Worm (Caenorhabditis elegans) whole organism, L2 larva: ENCODE data around the gene srg-6.

Experiments
- C34F6.9 ChIP-seq: fragments of 150-350 bp; optimal IDR thresholded peaks from 2 replicates; lab custom pipeline; 2014; ENCODE audit warnings: missing biosample characterization, missing genetic modification characterization
- F13H6.1 ChIP-seq: sonication (generic microtip); optimal IDR thresholded peaks from 2 replicates; lab custom pipeline; 2016; ENCODE audit warnings: missing genetic modification characterization, missing compliant biosample characterization
- R02D3.7 ChIP-seq: fragments of 150-350 bp; optimal IDR thresholded peaks from 2 replicates; lab custom pipeline; 2014; ENCODE audit warnings: missing biosample characterization, missing genetic modification characterization
- Y55F3AM.14 ChIP-seq: fragments of 200-800 bp; sonication (Bioruptor generic); optimal IDR thresholded peaks from 2 replicates; lab custom pipeline; 2018; ENCODE audit warnings: mild to moderate bottlenecking, missing genetic modification characterization, missing compliant biosample characterization
- ZK546.5 ChIP-seq: sonication (generic microtip); optimal IDR thresholded peaks from 2 replicates; lab custom pipeline; 2017; ENCODE audit warnings: missing biosample characterization, missing genetic modification characterization
- alr-1 ChIP-seq: fragments of 150-350 bp; optimal IDR thresholded peaks from 2 replicates; lab custom pipeline; 2014; ENCODE audit warnings: missing biosample characterization, missing genetic modification characterization
- aly-2 ChIP-seq: fragments of 150-350 bp; optimal IDR thresholded peaks from 2 replicates; lab custom pipeline; 2014; ENCODE audit warnings: missing biosample characterization, missing genetic modification characterization
- ama-1 ChIP-seq: fragments of 150-350 bp; optimal IDR thresholded peaks from 2 replicates; lab custom pipeline; 2018; ENCODE audit warnings: inconsistent platforms
- blmp-1 ChIP-seq: sonication (generic microtip); optimal IDR thresholded peaks from 2 replicates; lab custom pipeline; 2017; ENCODE audit warnings: missing genetic modification characterization, mild to moderate bottlenecking, missing compliant biosample characterization, antibody characterized with exemption, moderate library complexity; ENCODE audit not compliant: insufficient read depth
- ceh-16 ChIP-seq: fragments of 150-350 bp; optimal IDR thresholded peaks from 2 replicates; lab custom pipeline; 2014; ENCODE audit warnings: missing biosample characterization, missing genetic modification characterization
- ceh-82 ChIP-seq: fragments of 150-350 bp; optimal IDR thresholded peaks from 2 replicates; lab custom pipeline; 2014; ENCODE audit warnings: missing biosample characterization, missing genetic modification characterization
- crh-2 ChIP-seq: sonication (generic microtip); optimal IDR thresholded peaks from 2 replicates; lab custom pipeline; 2017; ENCODE audit warnings: missing biosample characterization, missing genetic modification characterization
- dmd-4 ChIP-seq: sonication (generic microtip); optimal IDR thresholded peaks from 2 replicates; lab custom pipeline; 2017; ENCODE audit warnings: missing biosample characterization, missing genetic modification characterization
- egl-27 ChIP-seq: sonication (generic microtip); optimal IDR thresholded peaks from 3 replicates; lab custom pipeline; 2017; ENCODE audit warnings: missing biosample characterization, missing genetic modification reagents, missing genetic modification characterization
- elt-1 ChIP-seq: fragments of 150-350 bp; optimal IDR thresholded peaks from 2 replicates; lab custom pipeline; 2014; ENCODE audit warnings: missing biosample characterization, missing genetic modification characterization
- elt-3 ChIP-seq: sonication (generic microtip); optimal IDR thresholded peaks from 2 replicates; lab custom pipeline; 2017; ENCODE audit warnings: missing biosample characterization, missing genetic modification characterization
- fos-1 ChIP-seq: fragments of 150-350 bp; optimal IDR thresholded peaks from 2 replicates; lab custom pipeline; 2014; ENCODE audit warnings: missing biosample characterization, missing genetic modification characterization
- gmeb-1 ChIP-seq: fragments of 150-350 bp; optimal IDR thresholded peaks from 2 replicates; lab custom pipeline; 2014; ENCODE audit warnings: missing biosample characterization, missing genetic modification characterization
- lin-11 ChIP-seq: fragments of 150-350 bp; sonication (generic microtip); optimal IDR thresholded peaks from 2 replicates; lab custom pipeline; 2014; ENCODE audit warnings: missing biosample characterization, missing genetic modification characterization, inconsistent platforms, mixed read lengths
- lin-13 ChIP-seq: fragments of 150-350 bp; optimal IDR thresholded peaks from 2 replicates; lab custom pipeline; 2014; ENCODE audit warnings: missing biosample characterization, missing genetic modification reagents, missing genetic modification characterization
- lin-39 ChIP-seq: fragments of 150-350 bp; optimal IDR thresholded peaks from 2 replicates; lab custom pipeline; 2014; ENCODE audit warnings: missing biosample characterization, missing genetic modification reagents, missing genetic modification characterization
- lsy-2 ChIP-seq, 2 experiments: fragments of 150-350 bp in 1 of 2; sonication (generic microtip) in 1 of 2; optimal IDR thresholded peaks; 2 replicates each; lab custom pipeline; 2014 to 2017; ENCODE audit warnings: missing biosample characterization in 2 of 2, missing genetic modification characterization in 2 of 2
- mab-5 ChIP-seq: fragments of 150-350 bp; optimal IDR thresholded peaks from 2 replicates; lab custom pipeline; 2014; ENCODE audit warnings: missing biosample characterization, missing genetic modification characterization
- mbf-1 ChIP-seq: sonication (generic microtip); optimal IDR thresholded peaks from 2 replicates; lab custom pipeline; 2017; ENCODE audit warnings: missing biosample characterization, missing genetic modification characterization
- mdl-1 ChIP-seq, 2 experiments: fragments of 150-350 bp in 1 of 2; sonication (generic microtip) in 1 of 2; optimal IDR thresholded peaks; 2 replicates each; lab custom pipeline; 2017; ENCODE audit warnings: missing biosample characterization in 2 of 2, missing genetic modification characterization in 2 of 2
- nhr-10 ChIP-seq: sonication (generic microtip); optimal IDR thresholded peaks from 2 replicates; lab custom pipeline; 2017; ENCODE audit warnings: missing biosample characterization, missing genetic modification characterization
- nhr-12 ChIP-seq: fragments of 150-350 bp; optimal IDR thresholded peaks from 2 replicates; lab custom pipeline; 2014; ENCODE audit warnings: missing biosample characterization, missing genetic modification characterization
- nhr-129 ChIP-seq: fragments of 150-350 bp; optimal IDR thresholded peaks from 2 replicates; lab custom pipeline; 2014; ENCODE audit warnings: missing biosample characterization, missing genetic modification characterization
- nhr-21 ChIP-seq: fragments of 150-350 bp; optimal IDR thresholded peaks from 2 replicates; lab custom pipeline; 2014; ENCODE audit warnings: missing biosample characterization, missing genetic modification characterization
- nhr-23 ChIP-seq: fragments of 150-350 bp; optimal IDR thresholded peaks from 2 replicates; lab custom pipeline; 2014; ENCODE audit warnings: missing biosample characterization, missing genetic modification reagents, missing genetic modification characterization
- nhr-237 ChIP-seq: fragments of 150-350 bp; optimal IDR thresholded peaks from 2 replicates; lab custom pipeline; 2014; ENCODE audit warnings: missing biosample characterization, missing genetic modification characterization
- nhr-25 ChIP-seq: fragments of 150-350 bp; sonication (generic microtip); optimal IDR thresholded peaks from 3 replicates; lab custom pipeline; 2014; ENCODE audit warnings: missing biosample characterization, missing genetic modification characterization
- nhr-6 ChIP-seq: fragments of 150-350 bp; optimal IDR thresholded peaks from 2 replicates; lab custom pipeline; 2014; ENCODE audit warnings: missing biosample characterization, missing genetic modification characterization
- nhr-77 ChIP-seq: fragments of 150-350 bp; optimal IDR thresholded peaks from 2 replicates; lab custom pipeline; 2014; ENCODE audit warnings: missing biosample characterization, missing genetic modification characterization
- peb-1 ChIP-seq: fragments of 150-350 bp; optimal IDR thresholded peaks from 2 replicates; lab custom pipeline; 2014; ENCODE audit warnings: missing biosample characterization, missing genetic modification characterization
- sem-4 ChIP-seq: fragments of 150-350 bp; optimal IDR thresholded peaks from 2 replicates; lab custom pipeline; 2014; ENCODE audit warnings: missing biosample characterization, missing genetic modification reagents, missing genetic modification characterization
- skn-1 ChIP-seq: sonication (generic microtip); optimal IDR thresholded peaks from 2 replicates; lab custom pipeline; 2017; ENCODE audit warnings: missing biosample characterization, missing genetic modification characterization
- sma-3 ChIP-seq: sonication (generic microtip); optimal IDR thresholded peaks from 2 replicates; lab custom pipeline; 2016; ENCODE audit warnings: missing genetic modification reagents, missing genetic modification characterization, missing compliant biosample characterization
- sma-9 ChIP-seq, 2 experiments: fragments of 150-350 bp in 1 of 2; sonication (generic microtip) in 1 of 2; optimal IDR thresholded peaks; 2 replicates each; lab custom pipeline; 2014 to 2016; ENCODE audit warnings: missing genetic modification characterization in 2 of 2, mild to moderate bottlenecking in 1 of 2, missing biosample characterization in 1 of 2, missing compliant biosample characterization in 1 of 2, missing genetic modification reagents in 1 of 2, moderate library complexity in 1 of 2
- snpc-4 ChIP-seq: fragments of 150-350 bp; optimal IDR thresholded peaks from 2 replicates; lab custom pipeline; 2014; ENCODE audit warnings: missing biosample characterization, missing genetic modification characterization
- unc-39 ChIP-seq: fragments of 150-350 bp; optimal IDR thresholded peaks from 2 replicates; lab custom pipeline; 2014; ENCODE audit warnings: missing biosample characterization, missing genetic modification characterization
- unc-55 ChIP-seq: fragments of 150-350 bp; sonication (generic microtip); optimal IDR thresholded peaks from 3 replicates; lab custom pipeline; 2014; ENCODE audit warnings: missing biosample characterization, missing genetic modification reagents, missing genetic modification characterization
- zag-1 ChIP-seq: fragments of 150-350 bp; optimal IDR thresholded peaks from 2 replicates; lab custom pipeline; 2014; ENCODE audit warnings: missing biosample characterization, missing genetic modification characterization
- ztf-1 ChIP-seq: fragments of 200-800 bp; sonication (Bioruptor generic); conservative IDR thresholded peaks from 2 replicates; pipeline ENCODE4 v1.3.6; 2022; ENCODE audit warnings: missing genetic modification characterization, missing compliant biosample characterization
- ztf-11 ChIP-seq: sonication (generic microtip); optimal IDR thresholded peaks from 2 replicates; lab custom pipeline; 2017; ENCODE audit warnings: missing biosample characterization, missing genetic modification characterization
- ztf-4 ChIP-seq: fragments of 150-350 bp; optimal IDR thresholded peaks from 2 replicates; lab custom pipeline; 2014; ENCODE audit warnings: missing biosample characterization, missing genetic modification characterization

The srg-6 gene

DNA sequence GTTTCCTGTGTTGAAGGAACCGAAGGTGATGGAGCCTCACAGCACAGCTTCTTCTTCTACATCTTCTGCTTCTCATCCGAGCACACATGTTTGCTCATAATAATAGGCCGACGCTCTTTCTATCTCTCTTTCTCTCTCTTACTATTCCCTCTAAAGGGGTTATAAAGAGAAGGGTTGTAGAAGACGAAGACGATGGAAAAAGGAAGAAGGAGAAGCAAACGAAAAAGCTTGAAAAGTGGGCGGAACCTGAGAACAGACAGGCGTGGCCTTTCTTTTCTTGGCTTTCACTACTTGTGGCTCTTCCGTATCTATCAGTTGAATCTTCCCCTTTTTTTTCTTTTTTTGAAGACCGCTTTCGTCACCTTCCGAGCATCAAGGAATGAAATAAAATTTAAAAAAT, 42.0 kb upstream of the srg-6 start:
- no peak for TF ChIP-seq sma-9 (GFP tag; optimal IDR thresholded peaks at IDR 0.05; lab: Kevin White, UChicago)
- TF ChIP-seq sma-9 (tag; optimal IDR thresholded peaks at IDR 0.05; lab: Kevin White, UChicago): no peak
- peak; percentile 33 for TF ChIP-seq unc-55
- peak; percentile 28 for TF ChIP-seq nhr-129 (tag; lab: Kevin White, UChicago)
- peak in 1 of 2 experiments; percentile 8 for TF ChIP-seq lsy-2 (tag; optimal IDR thresholded peaks at IDR 0.05; lab: Kevin White, UChicago)
- TF ChIP-seq C34F6.9 (tag; lab: Kevin White, UChicago): peak; percentile 36
- no peak for TF ChIP-seq unc-39 (tag; lab: Kevin White, UChicago)

DNA sequence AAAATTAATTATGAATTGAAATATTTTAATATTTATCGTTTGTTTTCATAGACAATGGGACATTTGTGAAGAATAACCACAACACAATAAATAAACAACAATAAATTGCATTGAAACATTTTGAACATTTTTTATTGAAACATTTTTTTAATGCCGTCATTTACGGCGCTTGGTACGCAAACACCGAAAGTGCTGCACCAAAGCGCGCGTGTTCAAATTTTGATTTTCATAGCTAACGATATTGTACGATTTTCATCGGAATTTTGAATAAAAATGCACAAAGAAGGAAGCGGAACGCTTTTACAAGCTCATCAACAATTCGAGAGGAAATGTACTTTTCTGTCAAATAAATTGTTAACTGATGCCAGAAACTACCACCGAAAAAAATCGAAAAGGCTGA, 38.0 kb upstream of the srg-6 start:
- TF ChIP-seq dmd-4 (no peak), ZK546.5 (tag; lab: Kevin White, UChicago) (no peak), Y55F3AM.14 (no peak), nhr-6 (tag; lab: Kevin White, UChicago) (no peak), nhr-77 (tag; lab: Kevin White, UChicago) (no peak), ztf-4 (no peak), aly-2 (tag; lab: Kevin White, UChicago) (no peak), F13H6.1 (tag; lab: Kevin White, UChicago) (no peak), ztf-11 (tag; lab: Kevin White, UChicago) (no peak), crh-2 (tag; lab: Kevin White, UChicago) (no peak), lsy-2 (tag; optimal IDR thresholded peaks at IDR 0.05; lab: Kevin White, UChicago) (no peak), lin-39 (tag; lab: Kevin White, UChicago) (no peak), lin-11 (no peak), R02D3.7 (tag; lab: Kevin White, UChicago) (no peak), snpc-4 (no peak), elt-1 (tag; lab: Kevin White, UChicago) (no peak), lin-13 (GFP tag; lab: Kevin White, UChicago) (no peak), fos-1 (no peak)

DNA sequence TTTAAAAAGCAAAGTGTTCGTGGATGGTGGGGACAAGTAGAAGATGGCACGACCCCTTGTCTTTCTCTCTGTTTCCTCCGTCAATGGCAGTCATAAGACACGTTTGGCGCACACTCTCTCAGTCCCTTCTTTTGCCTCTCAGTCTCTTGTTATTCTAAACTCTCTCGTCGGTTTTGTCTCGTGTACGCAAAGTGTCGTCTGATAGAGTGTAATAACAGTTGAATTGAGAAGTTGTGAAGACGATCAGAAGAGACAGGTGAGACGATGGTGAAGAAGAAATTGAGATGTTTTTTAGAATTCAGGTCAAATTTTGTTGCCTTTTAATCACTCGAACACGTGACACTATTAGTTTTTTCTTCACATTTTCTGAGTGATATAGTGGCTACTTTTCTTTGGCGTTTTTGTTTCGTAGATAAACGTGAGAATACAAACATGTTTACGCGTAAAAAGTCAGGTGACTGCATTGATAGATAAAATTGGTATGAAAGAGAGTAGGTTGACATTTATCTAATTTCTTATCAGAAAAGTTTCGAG, 37.4 kb upstream of the srg-6 start, which contains the start of gene F47D12.9:
Gene F47D12.9, minus strand, starts transcription at position 267 of the 534 bp plus-strand sequence.
- TF ChIP-seq nhr-23 (tag; lab: Kevin White, UChicago) (no peak), lin-13 (GFP tag; lab: Kevin White, UChicago) (peak; percentile 36), skn-1 (tag; lab: Kevin White, UChicago) (no peak), mbf-1 (tag; lab: Kevin White, UChicago) (no peak), egl-27 (peak; percentile 25), crh-2 (tag; lab: Kevin White, UChicago) (peak; percentile 86), ceh-82 (tag; lab: Kevin White, UChicago) (no peak), R02D3.7 (tag; lab: Kevin White, UChicago) (no peak), mdl-1 (tag; optimal IDR thresholded peaks at IDR 0.05; lab: Kevin White, UChicago) (peak; percentile 4 to 80), ama-1 (peak; percentile 56), elt-1 (tag; lab: Kevin White, UChicago) (no peak), sma-3 (GFP tag; lab: Kevin White, UChicago) (peak; percentile 89), lin-39 (tag; lab: Kevin White, UChicago) (no peak), snpc-4 (no peak), blmp-1 (tag; lab: Kevin White, UChicago) (peak; percentile 61), ztf-1 (GFP tag; lab: Robert Waterston, UW) (no peak), nhr-237 (no peak), sma-9 (GFP tag; optimal IDR thresholded peaks at IDR 0.05; lab: Kevin White, UChicago) (peak; percentile 54), sma-9 (tag; optimal IDR thresholded peaks at IDR 0.05; lab: Kevin White, UChicago) (no peak), ceh-16 (tag; lab: Kevin White, UChicago) (no peak), unc-39 (tag; lab: Kevin White, UChicago) (no peak), peb-1 (tag; lab: Kevin White, UChicago) (no peak), sem-4 (tag; lab: Kevin White, UChicago) (peak; percentile 82), fos-1 (peak; percentile 43), nhr-25 (tag; lab: Kevin White, UChicago) (peak; percentile 87), unc-55 (peak; percentile 72), aly-2 (tag; lab: Kevin White, UChicago) (no peak), nhr-21 (tag; lab: Kevin White, UChicago) (peak; percentile 85), dmd-4 (no peak), nhr-10 (tag; lab: Kevin White, UChicago) (no peak), lin-11 (no peak), nhr-129 (tag; lab: Kevin White, UChicago) (peak; percentile 93), Y55F3AM.14 (no peak), nhr-77 (tag; lab: Kevin White, UChicago) (no peak), ztf-11 (tag; lab: Kevin White, UChicago) (no peak), lsy-2 (tag; optimal IDR thresholded peaks at IDR 0.05; lab: Kevin White, UChicago) (peak; percentile 56 to 85), ztf-4 (peak; percentile 49), zag-1 (tag; lab: Kevin White, UChicago) (peak; percentile 52), nhr-12 (no peak), C34F6.9 (tag; lab: Kevin White, UChicago) (peak; percentile 93), mab-5 (no peak), ZK546.5 (tag; lab: Kevin White, UChicago) (no peak), alr-1 (tag; lab: Kevin White, UChicago) (no peak), elt-3 (tag; lab: Kevin White, UChicago) (no peak), F13H6.1 (tag; lab: Kevin White, UChicago) (peak; percentile 68), gmeb-1 (tag; lab: Kevin White, UChicago) (peak; percentile 51)
